Worm (Caenorhabditis elegans): ENCODE results near the gene rabn-5.

Gene rabn-5

ce11 chrIII:5864270-5864669 lies at the start of gene rabn-5:
TSS of gene rabn-5 (plus strand) at chrIII:5864553.
- TF ChIP-seq unc-62 (GFP tag; optimal IDR thresholded peaks at IDR 0.05), result no peak

ce11 chrIII:5814799-5815198 lies 49.6 kb upstream of the rabn-5 start, which contains the start of gene R12B2.7:
TSS of gene R12B2.7 (plus strand) at chrIII:5815045.
- TF ChIP-seq unc-62 (GFP tag; optimal IDR thresholded peaks at IDR 0.05), result no peak

ce11 chrIII:5815932-5816331 lies 48.4 kb upstream of the rabn-5 start, which contains the start of gene sma-4:
TSS of gene sma-4 (plus strand) at chrIII:5816232.
- TF ChIP-seq unc-62 (GFP tag; optimal IDR thresholded peaks at IDR 0.05), result no peak

DNA sequence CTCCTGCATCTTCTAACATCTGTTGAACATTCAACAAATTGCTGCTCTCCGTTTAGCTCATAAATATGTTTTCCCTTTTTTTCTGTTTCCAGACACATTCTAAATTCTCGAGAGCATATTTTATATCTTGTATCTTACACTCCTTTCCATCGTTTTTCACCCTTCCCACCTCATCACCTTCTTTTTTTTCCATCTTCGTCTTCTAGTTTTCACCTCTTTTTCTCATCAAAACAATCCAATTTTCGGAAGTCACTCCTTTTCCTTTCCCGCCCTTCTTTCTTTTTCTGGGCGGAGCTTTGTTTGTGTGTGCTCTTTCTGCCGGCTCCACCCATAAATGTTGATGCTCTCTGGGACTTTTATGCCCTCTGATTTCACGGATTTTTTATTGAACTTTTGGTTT lies 41.5 kb upstream of the rabn-5 start:
- no peak for TF ChIP-seq unc-62 (GFP tag; optimal IDR thresholded peaks at IDR 0.05)

- TF ChIP-seq unc-62 (GFP tag; optimal IDR thresholded peaks at IDR 0.05), result no peak
These were observed 40.7 kb upstream of the rabn-5 start, which contains the start of gene R12B2.8 for ce11 chrIII:5823617-5824016. TSS of gene R12B2.8 (plus strand) at chrIII:5823917.

ce11 chrIII:5824450-5824972 lies 39.8 kb upstream of the rabn-5 start:
- TF ChIP-seq unc-62 (GFP tag; optimal IDR thresholded peaks at IDR 0.05), result no peak

- TF ChIP-seq unc-62 (GFP tag; optimal IDR thresholded peaks at IDR 0.05), result no peak
These were observed 37.4 kb upstream of the rabn-5 start for ce11 chrIII:5826895-5827437.

DNA sequence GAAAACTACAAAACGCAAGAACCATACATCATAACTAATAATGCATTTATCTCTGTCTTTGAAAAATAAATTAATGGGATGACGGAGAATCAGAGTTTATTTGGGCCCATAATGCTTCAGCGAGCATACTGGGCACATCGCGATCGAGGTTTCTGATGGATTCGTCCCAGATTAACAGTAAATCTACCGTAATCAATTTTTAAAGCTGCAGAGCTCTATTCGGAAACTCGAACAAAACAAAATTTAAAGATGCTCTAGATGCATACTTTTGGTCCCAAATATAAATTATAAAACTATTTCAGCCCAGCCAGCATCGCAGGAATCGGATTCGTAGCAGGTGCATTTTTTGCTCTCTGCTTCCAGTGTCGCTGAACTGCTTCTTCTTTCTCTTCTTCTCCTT lies 36.3 kb upstream of the rabn-5 start:
- no peak for TF ChIP-seq unc-62 (GFP tag; optimal IDR thresholded peaks at IDR 0.05)

DNA sequence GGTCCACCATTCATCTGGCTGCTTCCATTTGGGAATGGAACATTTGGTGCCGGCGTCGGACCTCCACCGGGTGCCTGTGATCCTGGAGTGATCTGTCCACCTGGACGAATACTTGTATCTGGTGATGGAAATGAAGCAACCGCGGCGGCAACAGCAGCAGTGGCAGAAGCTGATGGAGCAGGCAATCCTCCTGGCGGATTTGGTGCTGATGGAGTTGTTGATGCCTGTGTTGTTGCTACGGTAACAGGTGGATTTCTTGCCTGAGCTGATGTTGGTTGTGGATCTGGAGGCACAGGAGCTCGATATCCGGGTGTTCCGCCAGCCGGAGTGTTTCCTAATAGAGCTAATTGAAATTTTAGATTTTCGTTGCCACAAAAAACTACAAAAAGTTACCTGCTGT lies 31.9 kb upstream of the rabn-5 start:
- no peak for TF ChIP-seq unc-62 (GFP tag; optimal IDR thresholded peaks at IDR 0.05)

DNA sequence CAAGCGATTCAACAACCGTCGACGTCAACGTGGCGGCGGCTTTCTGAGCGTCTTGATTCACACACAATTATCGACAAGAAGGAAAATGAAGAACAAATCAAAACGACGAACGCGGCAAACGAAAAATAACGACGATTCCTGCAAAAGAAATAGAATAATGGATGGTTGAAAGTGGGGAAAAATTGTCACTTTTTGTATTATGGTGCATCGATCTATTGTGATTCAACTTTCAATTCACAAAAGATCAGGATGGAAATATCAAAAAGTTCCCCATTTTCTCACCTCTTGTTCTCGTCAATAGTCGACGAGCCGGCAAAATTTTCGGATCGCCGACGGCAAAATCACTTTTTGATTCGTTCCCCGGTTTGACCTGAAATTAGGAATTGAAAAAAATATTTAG lies 31.0 kb upstream of the rabn-5 start, which contains the start of the genes R12B2.13 and mdt-15:
TSS of gene R12B2.13 (minus strand) at position 101 of the 400 bp plus-strand sequence.
TSS of gene mdt-15 (minus strand) at position 376 of the 400 bp plus-strand sequence.
- TF ChIP-seq unc-62 (GFP tag; optimal IDR thresholded peaks at IDR 0.05), result no peak

DNA sequence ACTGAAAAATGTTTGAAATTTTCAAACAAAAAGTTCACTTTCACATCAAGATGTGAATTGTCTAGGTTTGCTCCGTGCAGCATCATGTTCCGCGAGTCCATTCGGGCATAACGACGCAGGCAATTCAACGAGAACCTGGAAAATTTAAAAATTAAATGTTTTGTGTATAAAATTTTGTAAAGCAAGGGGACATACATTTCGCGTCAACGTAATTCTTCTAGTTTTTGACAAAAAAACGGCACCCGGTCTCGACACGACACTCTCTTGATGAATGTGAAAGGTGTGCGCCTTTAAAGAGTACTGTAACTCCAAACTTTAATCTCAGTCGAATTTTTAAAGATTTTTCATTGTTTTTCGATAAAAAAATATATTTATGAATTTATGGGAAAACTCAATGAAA lies 30.3 kb upstream of the rabn-5 start, which contains the start of gene R12B2.6:
TSS of gene R12B2.6 (minus strand) at position 101 of the 400 bp plus-strand sequence.
- no peak for TF ChIP-seq unc-62 (GFP tag; optimal IDR thresholded peaks at IDR 0.05)

- no peak for TF ChIP-seq unc-62 (GFP tag; optimal IDR thresholded peaks at IDR 0.05)
These were observed 29.7 kb upstream of the rabn-5 start for ce11 chrIII:5834663-5835062.

ce11 chrIII:5835163-5835871 lies 29.0 kb upstream of the rabn-5 start:
- TF ChIP-seq unc-62 (GFP tag; optimal IDR thresholded peaks at IDR 0.05), result no peak

DNA sequence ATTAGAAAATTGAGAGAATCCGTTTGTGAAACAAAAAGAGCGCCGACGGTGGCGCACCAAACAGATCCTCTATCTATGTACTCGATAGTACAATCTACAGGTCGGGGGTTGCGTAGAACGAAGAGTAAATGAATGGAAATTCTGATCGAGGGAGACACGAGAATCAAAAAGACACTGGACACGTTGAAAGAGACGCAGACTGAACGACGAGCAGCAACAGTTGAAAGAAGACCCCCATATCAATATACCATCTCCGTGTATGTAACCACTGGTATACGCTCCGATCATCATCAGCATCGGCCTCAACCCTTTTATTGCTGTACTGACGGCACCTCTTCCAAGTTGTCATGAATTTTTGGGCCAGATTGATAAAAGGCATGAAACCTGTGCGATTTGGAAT lies 28.1 kb upstream of the rabn-5 start:
- TF ChIP-seq unc-62 (GFP tag; optimal IDR thresholded peaks at IDR 0.05), result no peak

ce11 chrIII:5836816-5837215 lies 27.5 kb upstream of the rabn-5 start, which contains the start of gene W04D12.1:
TSS of gene W04D12.1 (plus strand) at chrIII:5836926.
- no peak for TF ChIP-seq unc-62 (GFP tag; optimal IDR thresholded peaks at IDR 0.05)

- TF ChIP-seq unc-62 (GFP tag; optimal IDR thresholded peaks at IDR 0.05), result no peak
These were observed 25.9 kb upstream of the rabn-5 start for ce11 chrIII:5838159-5839046.
